Fruit fly (Drosophila melanogaster) whole organism, embryonic: ENCODE results near the gene CG15550.

Experiments
- CG10366 ChIP-seq: fragments of 200-800 bp; sonication (Bioruptor generic); IDR thresholded peaks from 2 replicates; pipeline ENCODE4 v1.3.6; 2022; ENCODE audit warnings: missing biosample characterization, missing genetic modification characterization
- CG11247 ChIP-seq: fragments of 200-800 bp; sonication (Bioruptor generic); IDR thresholded peaks from 2 replicates; pipeline ENCODE4 v1.3.6; 2022; ENCODE audit warnings: missing biosample characterization, missing genetic modification characterization
- CG1233 ChIP-seq: fragments of 200-800 bp; sonication (Bioruptor generic); optimal IDR thresholded peaks from 4 replicates; lab custom pipeline; 2018; ENCODE audit warnings: missing biosample characterization, mild to moderate bottlenecking, missing genetic modification characterization
- CG1529 ChIP-seq: fragments of 200-800 bp; sonication (Bioruptor generic); optimal IDR thresholded peaks from 3 replicates; lab custom pipeline; 2018; ENCODE audit warnings: missing biosample characterization, missing genetic modification characterization
- CG17361 ChIP-seq: fragments of 200-800 bp; sonication (Bioruptor generic); IDR thresholded peaks from 3 replicates; pipeline ENCODE4 v1.3.6; 2022; ENCODE audit warnings: missing biosample characterization, missing genetic modification characterization
- CG17612 ChIP-seq: fragments of 200-800 bp; sonication (Bioruptor generic); IDR thresholded peaks from 2 replicates; pipeline ENCODE4 v1.3.6; 2022; ENCODE audit warnings: missing biosample characterization, missing genetic modification characterization
- CG18476 ChIP-seq: fragments of 200-800 bp; sonication (Bioruptor generic); optimal IDR thresholded peaks from 2 replicates; lab custom pipeline; 2016; ENCODE audit warnings: missing biosample characterization, mild to moderate bottlenecking, missing genetic modification characterization
- CG2129 ChIP-seq: fragments of 200-800 bp; sonication (Bioruptor generic); IDR thresholded peaks from 2 replicates; pipeline ENCODE4 v1.3.6; 2022; ENCODE audit warnings: missing biosample characterization, missing genetic modification characterization; ENCODE audit not compliant: partially characterized antibody
- CG2875 ChIP-seq: fragments of 200-800 bp; sonication (Bioruptor generic); optimal IDR thresholded peaks from 2 replicates; lab custom pipeline; 2017; ENCODE audit warnings: missing biosample characterization, mild to moderate bottlenecking, missing genetic modification characterization, missing genetic modification reagents
- CG2889 ChIP-seq: fragments of 200-800 bp; sonication (Bioruptor generic); IDR thresholded peaks from 3 replicates; pipeline ENCODE4 v1.3.6; 2022; ENCODE audit warnings: missing biosample characterization, missing genetic modification characterization
- CG3726 ChIP-seq: fragments of 200-800 bp; sonication (Bioruptor generic); IDR thresholded peaks from 3 replicates; pipeline ENCODE4, ENCODE4 v1.3.6; 2022; ENCODE audit warnings: missing biosample characterization, missing genetic modification characterization
- CG3838 ChIP-seq: fragments of 200-800 bp; sonication (Bioruptor generic); optimal IDR thresholded peaks from 3 replicates; lab custom pipeline; 2016; ENCODE audit warnings: missing biosample characterization, missing genetic modification characterization
- CG3995 ChIP-seq: fragments of 200-800 bp; sonication (Bioruptor generic); optimal IDR thresholded peaks from 3 replicates; lab custom pipeline; 2016; ENCODE audit warnings: missing biosample characterization, missing genetic modification characterization
- CG5180 ChIP-seq: fragments of 200-800 bp; sonication (Bioruptor generic); optimal IDR thresholded peaks from 3 replicates; lab custom pipeline; 2017; ENCODE audit warnings: missing biosample characterization, missing genetic modification characterization, mild to moderate bottlenecking, moderate library complexity, missing genetic modification reagents
- CG6272 ChIP-seq: fragments of 200-800 bp; sonication (Bioruptor generic); IDR thresholded peaks from 2 replicates; pipeline ENCODE4 v1.3.6; 2022; ENCODE audit warnings: missing biosample characterization, missing genetic modification characterization
- CG7928 ChIP-seq: fragments of 200-800 bp; sonication (Bioruptor generic); optimal IDR thresholded peaks from 2 replicates; lab custom pipeline; 2017; ENCODE audit warnings: missing biosample characterization, mild to moderate bottlenecking, missing genetic modification characterization
- CG7963 ChIP-seq: fragments of 200-800 bp; sonication (Bioruptor generic); IDR thresholded peaks from 3 replicates; pipeline ENCODE4 v1.3.6; 2022; ENCODE audit warnings: missing biosample characterization, missing genetic modification characterization; ENCODE audit not compliant: partially characterized antibody
- CG7987 ChIP-seq: fragments of 200-800 bp; sonication (Bioruptor generic); optimal IDR thresholded peaks from 2 replicates; lab custom pipeline; 2018; ENCODE audit warnings: missing biosample characterization, mild to moderate bottlenecking, missing genetic modification characterization, moderate library complexity
- CG9215 ChIP-seq: fragments of 200-800 bp; sonication (Bioruptor generic); IDR thresholded peaks from 2 replicates; pipeline ENCODE4 v1.3.6; 2022; ENCODE audit warnings: missing biosample characterization, missing genetic modification characterization
- CTCF ChIP-seq: fragments of 200-800 bp; sonication (Bioruptor generic); optimal IDR thresholded peaks from 2 replicates; lab custom pipeline; 2017; ENCODE audit warnings: missing biosample characterization, mild to moderate bottlenecking, missing genetic modification characterization, moderate library complexity
- D ChIP-seq, 2 experiments: fragments of 200-800 bp in 1 of 2; fragments of >200 bp in 1 of 2; sonication (Bioruptor generic) in 1 of 2; optimal IDR thresholded peaks; 2 replicates in 1 of 2; 3 replicates in 1 of 2; lab custom pipeline; 2017; ENCODE audit warnings: mild to moderate bottlenecking in 1 of 2, missing biosample characterization in 1 of 2, missing genetic modification characterization in 1 of 2, missing genetic modification reagents in 1 of 2
- Dfd ChIP-seq, 2 experiments: fragments of >200 bp; optimal IDR thresholded peaks; 2 replicates each; lab custom pipeline; 2017; ENCODE audit warnings: missing biosample characterization in 2 of 2, missing genetic modification characterization in 2 of 2
- Gsc ChIP-seq: fragments of 200-800 bp; sonication (Bioruptor generic); IDR thresholded peaks from 2 replicates; pipeline ENCODE4 v1.3.6; 2022; ENCODE audit warnings: missing biosample characterization, missing genetic modification characterization
- H15 ChIP-seq: fragments of 200-800 bp; sonication (Bioruptor generic); IDR thresholded peaks from 3 replicates; pipeline ENCODE4 v1.3.6; 2022; ENCODE audit warnings: missing biosample characterization, missing genetic modification characterization
- HHEX ChIP-seq: fragments of 200-800 bp; sonication (Bioruptor generic); optimal IDR thresholded peaks from 3 replicates; lab custom pipeline; 2017; ENCODE audit warnings: missing biosample characterization, mild to moderate bottlenecking, missing genetic modification characterization, missing genetic modification reagents
- HLHmδ ChIP-seq: fragments of 200-800 bp; sonication (Bioruptor generic); optimal IDR thresholded peaks from 2 replicates; lab custom pipeline; 2018; ENCODE audit warnings: missing biosample characterization, mild to moderate bottlenecking, missing genetic modification characterization, moderate library complexity
- Hey ChIP-seq: fragments of 200-800 bp; sonication (Bioruptor generic); optimal IDR thresholded peaks from 3 replicates; lab custom pipeline; 2018; ENCODE audit warnings: missing biosample characterization, mild to moderate bottlenecking, missing genetic modification characterization
- Kr ChIP-seq: fragments of 200-800 bp; sonication (Bioruptor generic); optimal IDR thresholded peaks from 2 replicates; lab custom pipeline; 2017; ENCODE audit warnings: missing biosample characterization, mild to moderate bottlenecking, missing genetic modification characterization
- Lpt ChIP-seq: fragments of >200 bp; optimal IDR thresholded peaks from 2 replicates; lab custom pipeline; 2018; ENCODE audit warnings: missing biosample characterization, missing genetic modification characterization
- MESR4 ChIP-seq: fragments of 200-800 bp; sonication (Bioruptor generic); optimal IDR thresholded peaks from 2 replicates; lab custom pipeline; 2018; ENCODE audit warnings: missing biosample characterization, mild to moderate bottlenecking, missing genetic modification characterization, moderate library complexity
- NFAT ChIP-seq: fragments of 200-800 bp; sonication (Bioruptor generic); IDR thresholded peaks from 2 replicates; pipeline ENCODE4 v1.3.6; 2022; ENCODE audit warnings: missing biosample characterization, missing genetic modification characterization
- Rx ChIP-seq: fragments of 200-800 bp; sonication (Bioruptor generic); IDR thresholded peaks from 2 replicates; pipeline ENCODE4 v1.3.6; 2022; ENCODE audit warnings: missing biosample characterization, missing genetic modification characterization
- Sox102F ChIP-seq: fragments of 200-800 bp; sonication (Bioruptor generic); optimal IDR thresholded peaks from 2 replicates; lab custom pipeline; 2018; ENCODE audit warnings: missing biosample characterization, mild to moderate bottlenecking, missing genetic modification characterization, moderate library complexity
- TFAM ChIP-seq: fragments of 200-800 bp; sonication (Bioruptor generic); optimal IDR thresholded peaks from 2 replicates; lab custom pipeline; 2017; ENCODE audit warnings: missing biosample characterization, missing genetic modification characterization, inconsistent platforms
- Xrp1 ChIP-seq: fragments of 200-800 bp; sonication (Bioruptor generic); IDR thresholded peaks from 2 replicates; pipeline ENCODE4 v1.3.6; 2022; ENCODE audit warnings: missing biosample characterization, missing genetic modification characterization
- aop ChIP-seq: fragments of 200-800 bp; sonication (Bioruptor generic); IDR thresholded peaks from 2 replicates; pipeline ENCODE4 v1.3.6; 2022; ENCODE audit warnings: missing biosample characterization, missing genetic modification characterization
- en ChIP-seq: fragments of 200-800 bp; sonication (Bioruptor generic); optimal IDR thresholded peaks from 2 replicates; lab custom pipeline; 2016; ENCODE audit warnings: missing biosample characterization, missing genetic modification characterization
- fd102C ChIP-seq: fragments of 200-800 bp; sonication (Bioruptor generic); optimal IDR thresholded peaks from 2 replicates; lab custom pipeline; 2018; ENCODE audit warnings: missing biosample characterization, mild to moderate bottlenecking, missing genetic modification characterization, moderate library complexity
- gce ChIP-seq: fragments of 200-800 bp; sonication (Bioruptor generic); IDR thresholded peaks from 3 replicates; pipeline ENCODE4 v1.3.6; 2022; ENCODE audit warnings: missing biosample characterization, missing genetic modification characterization
- hb ChIP-seq: fragments of 200-800 bp; sonication (Bioruptor generic); IDR thresholded peaks from 3 replicates; pipeline ENCODE4 v1.3.6; 2022; ENCODE audit warnings: missing biosample characterization, missing genetic modification characterization; ENCODE audit not compliant: partially characterized antibody
- maf-S ChIP-seq: fragments of 200-800 bp; sonication (Bioruptor generic); optimal IDR thresholded peaks from 2 replicates; lab custom pipeline; 2016; ENCODE audit warnings: missing biosample characterization, missing genetic modification characterization
- nom ChIP-seq: fragments of 200-800 bp; sonication (Bioruptor generic); optimal IDR thresholded peaks from 2 replicates; lab custom pipeline; 2017; ENCODE audit warnings: missing biosample characterization, missing genetic modification characterization, mild to moderate bottlenecking, moderate library complexity, missing genetic modification reagents
- odd ChIP-seq: fragments of 200-800 bp; sonication (Bioruptor generic); optimal IDR thresholded peaks from 2 replicates; lab custom pipeline; 2017; ENCODE audit warnings: missing biosample characterization, mild to moderate bottlenecking, missing genetic modification characterization
- otp ChIP-seq: fragments of 200-800 bp; sonication (Bioruptor generic); IDR thresholded peaks from 3 replicates; pipeline ENCODE4, ENCODE4 v1.3.6; 2022; ENCODE audit warnings: missing biosample characterization, missing genetic modification characterization
- pb ChIP-seq: fragments of 200-800 bp; sonication (Bioruptor generic); optimal IDR thresholded peaks from 3 replicates; lab custom pipeline; 2016; ENCODE audit warnings: missing biosample characterization, missing genetic modification characterization
- row ChIP-seq: fragments of 200-800 bp; sonication (Bioruptor generic); IDR thresholded peaks from 3 replicates; pipeline ENCODE4 v1.3.6; 2022; ENCODE audit warnings: missing biosample characterization, missing genetic modification characterization
- scrt ChIP-seq: fragments of 200-800 bp; sonication (Bioruptor generic); optimal IDR thresholded peaks from 2 replicates; lab custom pipeline; 2018; ENCODE audit warnings: missing biosample characterization, mild to moderate bottlenecking, missing genetic modification characterization, moderate library complexity
- sima ChIP-seq: fragments of 200-800 bp; sonication (Bioruptor generic); optimal IDR thresholded peaks from 2 replicates; lab custom pipeline; 2016; ENCODE audit warnings: missing biosample characterization, missing genetic modification characterization
- sr ChIP-seq: fragments of 200-800 bp; sonication (Bioruptor generic); IDR thresholded peaks from 3 replicates; pipeline ENCODE4 v1.3.6; 2022; ENCODE audit warnings: missing biosample characterization, missing genetic modification characterization
- twi ChIP-seq: fragments of 200-800 bp; optimal IDR thresholded peaks from 2 replicates; lab custom pipeline; 2019; ENCODE audit warnings: missing biosample characterization, mild to moderate bottlenecking, missing genetic modification characterization, moderate library complexity
- wek ChIP-seq: fragments of 200-800 bp; sonication (Bioruptor generic); optimal IDR thresholded peaks from 3 replicates; lab custom pipeline; 2018; ENCODE audit warnings: missing biosample characterization, mild to moderate bottlenecking, missing genetic modification characterization, moderate library complexity

Gene CG15550

dm6 chr3R:30933894-30934434 is 2.9 kb downstream of the CG15550 start (continued):
- TF ChIP-seq en (no peak), H15 (no peak), Gsc (no peak), NFAT (no peak), CG3726 (GFP tag; lab: Robert Waterston, UW) (no peak), CG18476 (GFP tag; lab: Kevin White, UChicago) (no peak), TFAM (no peak), Lpt (GFP tag; lab: Kevin White, UChicago) (no peak), otp (peak; percentile 57; the same call in 1 of the 3 replicates), HHEX (GFP tag; lab: Kevin White, UChicago) (no peak), odd (GFP tag; lab: Kevin White, UChicago) (peak; percentile 27), Kr (no peak), Dfd (GFP tag; optimal IDR thresholded peaks at IDR 0.05; lab: Kevin White, UChicago) (no peak), row (no peak), fd102C (GFP tag; lab: Kevin White, UChicago) (no peak), CG3995 (GFP tag; lab: Kevin White, UChicago) (no peak), Hey (tag; lab: Kevin White, UChicago) (peak; percentile 54), CTCF (GFP tag; lab: Kevin White, UChicago) (no peak), CG1529 (GFP tag; lab: Kevin White, UChicago) (no peak), CG1233 (GFP tag; lab: Kevin White, UChicago) (no peak), D (optimal IDR thresholded peaks at IDR 0.05; lab: Kevin White, UChicago) (peak; percentile 66), D (GFP tag; optimal IDR thresholded peaks at IDR 0.05; lab: Kevin White, UChicago) (peak; percentile 58), gce (GFP tag; lab: Robert Waterston, UW) (no peak), pb (GFP tag; lab: Kevin White, UChicago) (no peak), CG2889 (no peak), sima (GFP tag; lab: Kevin White, UChicago) (no peak), nom (GFP tag; lab: Kevin White, UChicago) (no peak), Xrp1 (GFP tag; lab: Robert Waterston, UW) (no peak), aop (GFP tag; lab: Robert Waterston, UW) (no peak), twi (no peak), CG9215 (GFP tag; lab: Robert Waterston, UW) (no peak), scrt (peak; percentile 13), HLHmδ (peak; percentile 65), CG7928 (GFP tag; lab: Kevin White, UChicago) (no peak), CG17612 (no peak), CG2129 (GFP tag; lab: Robert Waterston, UW) (no peak), CG10366 (GFP tag; lab: Robert Waterston, UW) (no peak), sr (GFP tag; lab: Robert Waterston, UW) (no peak), CG5180 (peak; percentile 8), CG3838 (GFP tag; lab: Kevin White, UChicago) (no peak), hb (GFP tag; lab: Robert Waterston, UW) (no peak), Sox102F (GFP tag; lab: Kevin White, UChicago) (no peak), CG2875 (no peak), wek (GFP tag; lab: Kevin White, UChicago) (peak; percentile 25), Rx (GFP tag; lab: Robert Waterston, UW) (no peak), CG7987 (no peak), CG11247 (GFP tag; lab: Robert Waterston, UW) (0 out of 2 replicates have a peak, but pooled peaks have one; percentile 12), CG17361 (GFP tag; lab: Robert Waterston, UW) (no peak), MESR4 (GFP tag; lab: Kevin White, UChicago) (no peak), CG6272 (GFP tag; lab: Robert Waterston, UW) (no peak), CG7963 (GFP tag; lab: Robert Waterston, UW) (no peak), maf-S (GFP tag; lab: Kevin White, UChicago) (no peak)
